Fruit fly (Drosophila melanogaster): Measurements from ENCODE around the gene Hsc20.

Hsc20 gene

dm6 chr3L:16225175-16225574 is 7.8 kb upstream of the Hsc20 start:
- no peak for TF ChIP-seq CTCF (optimal IDR thresholded peaks at IDR 0.05)
- no peak for TF ChIP-seq CG8478 (optimal IDR thresholded peaks at IDR 0.05)

- TF ChIP-seq CTCF (optimal IDR thresholded peaks at IDR 0.05) (no peak), CG8478 (optimal IDR thresholded peaks at IDR 0.05) (no peak)
These were observed 4.2 kb upstream of the Hsc20 start, which contains the start of gene Tmx3 for dm6 chr3L:16228659-16229205. TSS of gene Tmx3 (plus strand) at chr3L:16229100.

- peak in 1 of 2 experiments; percentile 40 for TF ChIP-seq CTCF (optimal IDR thresholded peaks at IDR 0.05)
- no peak for TF ChIP-seq CG8478 (optimal IDR thresholded peaks at IDR 0.05)
These were observed 1.1 kb upstream of the Hsc20 start, which contains the start of the genes PDCD-5 and MED10 for dm6 chr3L:16231857-16232256. TSS of gene PDCD-5 (minus strand) at chr3L:16232038. TSS of gene MED10 (plus strand) at chr3L:16232084.

dm6 chr3L:16233850-16234494 is 1.0 kb downstream of the Hsc20 start:
- no peak for TF ChIP-seq CG8478 (optimal IDR thresholded peaks at IDR 0.05)
- no peak for TF ChIP-seq CTCF (optimal IDR thresholded peaks at IDR 0.05)

DNA sequence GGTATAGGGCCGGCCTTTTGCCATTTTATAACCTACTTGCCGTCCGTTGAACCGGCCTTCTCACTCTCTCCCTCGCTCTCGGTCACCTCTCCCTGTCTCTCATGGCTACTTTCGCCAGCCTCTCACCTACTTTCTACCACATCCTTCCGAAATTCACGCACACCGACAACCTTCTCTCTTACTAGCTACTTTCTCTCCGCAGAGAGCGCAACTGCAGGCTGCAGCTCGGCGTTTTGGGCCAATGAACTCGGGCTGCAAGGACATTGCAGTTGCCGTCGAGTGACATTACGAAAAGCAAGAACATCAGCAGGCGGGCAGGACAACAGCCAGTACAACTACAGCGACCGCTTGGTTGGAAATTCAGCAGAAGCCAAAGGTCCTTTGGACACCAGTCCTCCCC is 8.4 kb downstream of the Hsc20 start:
- TF ChIP-seq CG8478 (optimal IDR thresholded peaks at IDR 0.05) (no peak), CTCF (optimal IDR thresholded peaks at IDR 0.05) (no peak)

- TF ChIP-seq CG8478 (optimal IDR thresholded peaks at IDR 0.05) (no peak), CTCF (optimal IDR thresholded peaks at IDR 0.05) (no peak)
These were observed 19.3 kb downstream of the Hsc20 start, which contains the start of gene CG13055 for dm6 chr3L:16252255-16252654. TSS of gene CG13055 (minus strand) at chr3L:16252355.

dm6 chr3L:16257118-16257627 is 24.2 kb downstream of the Hsc20 start, which contains the start of gene CG13054:
TSS of gene CG13054 (minus strand) at chr3L:16257191.
- TF ChIP-seq CTCF (optimal IDR thresholded peaks at IDR 0.05) (no peak), CG8478 (optimal IDR thresholded peaks at IDR 0.05) (no peak)

- TF ChIP-seq CTCF (optimal IDR thresholded peaks at IDR 0.05) (no peak), CG8478 (optimal IDR thresholded peaks at IDR 0.05) (no peak)
These were observed 26.6 kb downstream of the Hsc20 start, which contains the start of gene CG13053 for dm6 chr3L:16259552-16259951. TSS of gene CG13053 (minus strand) at chr3L:16259722.

DNA sequence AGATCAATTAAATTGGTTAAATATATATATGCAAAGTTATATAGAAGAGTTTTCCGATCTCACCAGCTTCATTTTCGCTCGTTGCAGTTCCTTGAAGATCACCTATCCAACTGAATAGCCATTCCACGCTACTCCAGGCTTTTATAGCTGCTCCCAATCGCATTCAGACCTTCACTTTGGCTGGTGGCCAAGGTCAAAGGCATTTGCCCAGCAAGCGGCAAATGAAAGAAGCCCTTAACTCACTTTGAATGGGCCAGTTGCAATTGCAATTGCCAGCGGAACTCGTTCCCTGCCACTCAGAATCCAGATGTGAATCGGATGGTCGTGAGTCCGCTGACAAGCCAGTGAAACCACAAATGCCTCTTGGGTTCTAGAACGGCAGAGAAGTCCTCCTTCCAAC is 28.6 kb downstream of the Hsc20 start, which contains the start of gene CG34247:
Gene CG34247, minus strand, starts transcription at position 101 of the 400 bp plus-strand sequence.
- TF ChIP-seq CG8478 (optimal IDR thresholded peaks at IDR 0.05): no peak
- TF ChIP-seq CTCF (optimal IDR thresholded peaks at IDR 0.05): no peak

DNA sequence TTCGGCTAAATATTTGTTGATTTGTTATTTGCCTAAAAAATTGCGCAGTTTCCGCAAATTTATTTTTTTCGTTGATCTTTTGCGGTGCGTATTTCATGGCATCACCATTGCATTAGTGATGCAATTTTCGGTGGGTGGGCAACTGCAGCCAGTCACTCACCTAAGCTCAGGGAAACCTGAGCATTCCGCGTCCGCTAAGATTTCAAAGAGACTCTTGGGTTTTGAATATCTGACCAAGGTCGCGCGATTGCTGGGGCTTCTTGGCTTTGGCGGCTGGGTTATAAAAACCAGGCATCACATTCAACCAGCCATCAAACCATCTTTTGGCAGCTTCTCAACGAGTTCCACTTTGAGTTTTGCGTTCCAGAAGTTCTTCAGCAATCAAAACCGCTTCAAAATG is 29.5 kb downstream of the Hsc20 start, which contains the start of gene CG13071:
Gene CG13071, plus strand, starts transcription at position 301 of the 400 bp plus-strand sequence.
- TF ChIP-seq CTCF (optimal IDR thresholded peaks at IDR 0.05): no peak
- no peak for TF ChIP-seq CG8478 (optimal IDR thresholded peaks at IDR 0.05)

DNA sequence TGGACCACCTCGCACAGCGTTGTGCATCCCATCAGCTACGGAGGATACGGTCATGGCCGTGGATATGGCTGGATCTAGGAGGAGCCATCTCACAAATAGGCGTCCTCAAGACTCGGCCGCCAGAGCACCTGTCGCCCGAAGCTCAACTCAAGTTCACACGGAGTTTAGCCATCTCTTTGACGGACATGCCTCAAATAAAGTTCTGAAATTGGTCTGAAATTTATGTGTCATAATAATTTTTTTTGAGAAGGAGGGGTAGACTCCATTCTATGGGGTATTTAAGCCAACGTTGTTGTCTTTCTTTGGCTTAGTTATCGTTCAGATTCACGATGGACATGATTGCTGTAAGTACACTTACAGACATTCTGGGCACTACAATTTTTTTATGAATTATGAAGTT is 30.1 kb downstream of the Hsc20 start, which contains the start of gene CG13070:
Gene CG13070, plus strand, starts transcription at position 301 of the 400 bp plus-strand sequence.
- TF ChIP-seq CG8478 (optimal IDR thresholded peaks at IDR 0.05) (no peak), CTCF (optimal IDR thresholded peaks at IDR 0.05) (no peak)

dm6 chr3L:16265000-16265399 is 32.1 kb downstream of the Hsc20 start, which contains the start of the genes CG13051 and CG13069:
TSS of gene CG13051 (minus strand) at chr3L:16265100.
TSS of gene CG13069 (plus strand) at chr3L:16265385.
- TF ChIP-seq CTCF (optimal IDR thresholded peaks at IDR 0.05) (no peak), CG8478 (optimal IDR thresholded peaks at IDR 0.05) (no peak)

DNA sequence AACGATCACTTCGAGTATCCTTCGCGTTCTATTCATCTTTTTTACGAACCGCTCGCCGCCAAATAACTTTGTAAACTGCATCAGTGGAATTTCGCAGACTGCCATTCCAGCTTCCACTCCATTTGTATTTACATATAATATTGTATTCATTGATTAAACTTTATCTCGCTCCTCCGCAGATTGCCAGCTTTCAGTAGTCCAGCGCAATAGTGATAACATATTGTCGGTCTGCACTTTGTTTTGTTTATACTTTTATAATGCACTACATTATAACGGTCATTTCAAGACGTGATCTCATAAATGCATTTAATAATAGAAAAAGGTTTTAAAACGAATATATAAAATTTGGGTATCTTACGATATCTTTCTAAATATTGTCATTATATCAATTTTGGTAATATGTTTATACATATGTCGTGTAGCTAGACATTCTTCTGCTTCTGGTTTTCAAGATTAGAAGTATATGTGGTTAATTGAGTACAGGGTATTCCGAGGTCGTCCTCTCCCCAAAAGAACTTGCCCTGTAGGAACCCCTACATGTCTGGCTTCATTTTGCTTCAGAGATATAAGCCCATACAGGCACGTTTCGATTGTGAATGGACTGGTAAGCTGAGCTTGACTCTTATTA is 35.3 kb downstream of the Hsc20 start, which contains the start of gene CG4950:
Gene CG4950, minus strand, starts transcription at position 51 of the 628 bp plus-strand sequence.
- no peak for TF ChIP-seq CG8478 (optimal IDR thresholded peaks at IDR 0.05)
- no peak for TF ChIP-seq CTCF (optimal IDR thresholded peaks at IDR 0.05)

DNA sequence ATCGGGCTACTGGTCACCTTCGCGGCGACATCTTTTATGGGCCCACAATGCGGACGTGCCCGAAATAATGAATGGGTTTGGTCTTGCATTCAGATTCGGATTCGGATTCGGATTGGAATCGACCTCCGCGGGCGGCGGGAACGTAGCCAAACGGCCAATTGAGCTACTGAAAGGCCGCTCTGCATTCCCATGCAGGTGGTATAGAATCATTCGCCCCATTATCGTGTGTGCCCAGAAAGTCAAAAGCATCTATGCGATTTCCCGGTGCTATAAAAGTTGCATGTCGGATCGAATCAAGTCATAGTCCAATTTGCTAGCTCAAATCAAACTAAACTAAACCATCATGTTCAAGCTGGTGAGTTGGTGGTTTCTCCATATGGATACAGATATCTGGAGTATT is 36.2 kb downstream of the Hsc20 start, which contains the start of gene CG13068:
Gene CG13068, plus strand, starts transcription at position 301 of the 400 bp plus-strand sequence.
- TF ChIP-seq CG8478 (optimal IDR thresholded peaks at IDR 0.05): no peak
- TF ChIP-seq CTCF (optimal IDR thresholded peaks at IDR 0.05): no peak

- TF ChIP-seq CG8478 (optimal IDR thresholded peaks at IDR 0.05): no peak
- TF ChIP-seq CTCF (optimal IDR thresholded peaks at IDR 0.05): no peak
These were observed 37.9 kb downstream of the Hsc20 start, which contains the start of the genes CG34248 and CG13067 for dm6 chr3L:16270802-16271332. TSS of gene CG34248 (minus strand) at chr3L:16270902. TSS of gene CG13067 (plus strand) at chr3L:16271282.

Measured in S2 (cell line).